Worm (Caenorhabditis elegans): ENCODE measurements around the gene fbxc-58.
A peak's percentile ranks its signal among the peaks of the same experiment; 100 is the strongest.

Gene fbxc-58

DNA sequence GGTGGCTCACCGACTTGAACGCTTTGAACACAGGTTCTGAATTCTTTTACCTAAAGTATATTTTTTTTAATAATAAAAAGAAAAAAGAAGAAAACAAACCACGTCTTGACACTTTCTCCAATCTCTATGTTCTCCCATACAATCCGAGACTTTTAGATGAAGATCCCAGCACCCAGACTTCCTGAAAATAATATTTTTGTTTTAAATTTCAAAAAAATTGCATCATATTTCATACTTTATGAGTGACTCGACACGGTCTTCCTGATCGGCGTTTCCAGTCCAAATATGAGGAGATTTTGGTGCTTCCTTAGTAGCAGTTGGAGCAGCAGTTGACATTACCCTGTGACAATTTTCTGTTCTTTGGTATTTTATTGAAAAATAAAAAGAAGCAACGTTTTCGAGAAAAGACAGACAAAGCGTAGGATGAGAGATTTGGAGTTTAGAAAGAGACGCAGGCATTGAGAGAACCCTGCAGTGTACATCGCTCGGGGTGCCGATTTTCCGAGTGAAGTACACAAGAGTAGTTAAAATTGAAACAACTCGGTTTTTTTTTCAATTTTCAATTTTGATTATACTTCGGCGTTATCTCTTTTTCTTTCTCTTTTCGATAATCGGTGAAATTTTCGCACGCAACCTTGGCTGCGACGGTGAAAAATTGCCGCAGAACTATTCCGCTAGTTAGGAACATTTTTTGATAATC lies 35.6 kb upstream of the fbxc-58 start, which contains the start of the genes coa-4 and T20D3.14 (continued):
- no peak for TF ChIP-seq jun-1 (tag; optimal IDR thresholded peaks at IDR 0.05)
- no peak for TF ChIP-seq mdt-29 (GFP tag; IDR thresholded peaks at IDR 0.05)
- no peak for TF ChIP-seq rbr-2 (tag; optimal IDR thresholded peaks at IDR 0.05)
- TF ChIP-seq lir-3 (tag; optimal IDR thresholded peaks at IDR 0.05): no peak
- TF ChIP-seq R02D3.7 (tag; optimal IDR thresholded peaks at IDR 0.05): no peak
- TF ChIP-seq duxl-1 (tag; optimal IDR thresholded peaks at IDR 0.05; ENCODE audit: poor library complexity): no peak
- TF ChIP-seq daf-16 (GFP tag; optimal IDR thresholded peaks at IDR 0.05): no peak
- peak; percentile 64 for TF ChIP-seq daf-16 (tag; optimal IDR thresholded peaks at IDR 0.05)
- TF ChIP-seq zip-11 (GFP tag; IDR thresholded peaks at IDR 0.05): no peak
- TF ChIP-seq fkh-10 (GFP tag; optimal IDR thresholded peaks at IDR 0.05): no peak
- no peak for TF ChIP-seq arid-1 (GFP tag; conservative IDR thresholded peaks at IDR 0.05)
- peak; percentile 55 for TF ChIP-seq mep-1 (tag; optimal IDR thresholded peaks at IDR 0.05)
- no peak for TF ChIP-seq nhr-25 (tag; optimal IDR thresholded peaks at IDR 0.05; ENCODE audit: borderline replicate concordance, insufficient read depth)
- peak; percentile 64 for TF ChIP-seq hlh-11 (tag; optimal IDR thresholded peaks at IDR 0.05)
- TF ChIP-seq zag-1 (tag; optimal IDR thresholded peaks at IDR 0.05): no peak
- no peak for TF ChIP-seq T20F7.1 (GFP tag; optimal IDR thresholded peaks at IDR 0.05)
- no peak for TF ChIP-seq mxl-2 (GFP tag; conservative IDR thresholded peaks at IDR 0.05)
- no peak for TF ChIP-seq zfp-3 (GFP tag; conservative IDR thresholded peaks at IDR 0.05)
- TF ChIP-seq aly-2 (tag; optimal IDR thresholded peaks at IDR 0.05): no peak
- TF ChIP-seq ces-1 (GFP tag; optimal IDR thresholded peaks at IDR 0.05): no peak
- no peak for TF ChIP-seq spr-3 (GFP tag; optimal IDR thresholded peaks at IDR 0.05)
- TF ChIP-seq lin-39 (tag; optimal IDR thresholded peaks at IDR 0.05): no peak
- 0 out of 2 replicates have a peak, but pooled peaks have one; percentile 40 for TF ChIP-seq hmg-1.1 (GFP tag; IDR thresholded peaks at IDR 0.05)
- peak; percentile 29; the same call in 1 of the 2 replicates for TF ChIP-seq lin-38 (GFP tag; IDR thresholded peaks at IDR 0.05)
- TF ChIP-seq D1046.2 (GFP tag; IDR thresholded peaks at IDR 0.05): no peak
- TF ChIP-seq T26A8.4 (GFP tag; IDR thresholded peaks at IDR 0.05): no peak
- no peak for TF ChIP-seq fos-1 (tag; optimal IDR thresholded peaks at IDR 0.05)
- no peak for TF ChIP-seq daf-19 (GFP tag; conservative IDR thresholded peaks at IDR 0.05)
- no peak for TF ChIP-seq snpc-4 (tag; optimal IDR thresholded peaks at IDR 0.05)
- TF ChIP-seq dmd-8 (GFP tag; IDR thresholded peaks at IDR 0.05): no peak
- TF ChIP-seq pha-4 (GFP tag; IDR thresholded peaks at IDR 0.05): no peak
- peak; percentile 40 for TF ChIP-seq pha-4 (tag; optimal IDR thresholded peaks at IDR 0.05)
- no peak for TF ChIP-seq nhr-10 (tag; optimal IDR thresholded peaks at IDR 0.05)
- TF ChIP-seq vab-7 (GFP tag; IDR thresholded peaks at IDR 0.05): no peak
- no peak for TF ChIP-seq spr-1 (tag; optimal IDR thresholded peaks at IDR 0.05)
- TF ChIP-seq attf-4 (tag; optimal IDR thresholded peaks at IDR 0.05): no peak
- TF ChIP-seq mes-2 (tag; optimal IDR thresholded peaks at IDR 0.05; ENCODE audit: poor library complexity, severe bottlenecking): peak; percentile 56
- peak; percentile 75 for TF ChIP-seq dmd-6 (GFP tag; IDR thresholded peaks at IDR 0.05)
- TF ChIP-seq lin-1 (GFP tag; IDR thresholded peaks at IDR 0.05): peak; percentile 49; the same call in 1 of the 2 replicates
- no peak for TF ChIP-seq nhr-11 (tag; optimal IDR thresholded peaks at IDR 0.05)
- TF ChIP-seq ceh-44 (GFP tag; IDR thresholded peaks at IDR 0.05): no peak
- no peak for TF ChIP-seq sdz-12 (GFP tag; optimal IDR thresholded peaks at IDR 0.05)
- TF ChIP-seq ama-1 (optimal IDR thresholded peaks at IDR 0.05): no peak
- TF ChIP-seq F37D6.2 (tag; optimal IDR thresholded peaks at IDR 0.05): no peak
- TF ChIP-seq ceh-62 (tag; optimal IDR thresholded peaks at IDR 0.05): no peak
- TF ChIP-seq daf-8 (GFP tag; IDR thresholded peaks at IDR 0.05): no peak
- no peak for TF ChIP-seq cey-2 (tag; optimal IDR thresholded peaks at IDR 0.05; ENCODE audit: borderline replicate concordance, insufficient read depth)
- no peak for TF ChIP-seq nhr-76 (tag; optimal IDR thresholded peaks at IDR 0.05)
- no peak for TF ChIP-seq Y5F2A.4 (GFP tag; optimal IDR thresholded peaks at IDR 0.05)
- no peak for TF ChIP-seq ceh-32 (tag; optimal IDR thresholded peaks at IDR 0.05; ENCODE audit: poor library complexity)
- no peak for TF ChIP-seq hif-1 (tag; optimal IDR thresholded peaks at IDR 0.05)
